Worm (Caenorhabditis elegans): ENCODE measurements around the gene F19B10.2.

F19B10.2 gene

DNA sequence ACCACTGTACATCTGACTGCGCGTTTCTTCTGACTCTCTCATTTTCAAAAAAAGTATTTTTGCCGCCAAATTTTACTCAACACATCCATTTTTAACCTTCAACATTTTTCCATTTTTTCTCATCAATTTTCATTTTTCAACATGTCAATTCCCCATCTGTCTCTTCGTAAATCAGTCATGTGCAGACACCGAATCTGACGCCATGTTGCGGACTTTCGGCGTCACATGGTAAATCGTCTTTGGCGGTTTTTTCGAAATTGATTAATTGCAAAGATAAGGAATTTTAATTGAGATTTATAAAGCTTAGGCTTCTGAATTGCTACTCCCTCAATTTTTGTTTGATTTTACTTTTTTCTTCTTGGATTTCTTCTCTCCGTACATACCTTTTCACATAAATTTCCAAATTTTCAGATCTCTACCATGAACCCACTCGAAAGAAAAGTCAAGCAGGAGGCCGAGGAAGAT lies 7.5 kb downstream of the F19B10.2 start, which contains the start of gene F19B10.1:
TSS of gene F19B10.1 (plus strand) at position 415 of the 465 bp plus-strand sequence.
- TF ChIP-seq ets-7 (tag; optimal IDR thresholded peaks at IDR 0.05) (no peak), aly-1 (tag; optimal IDR thresholded peaks at IDR 0.05) (no peak), hmg-4 (GFP tag; optimal IDR thresholded peaks at IDR 0.05) (no peak), sea-1 (GFP tag; conservative IDR thresholded peaks at IDR 0.05) (no peak), flt-1 (GFP tag; IDR thresholded peaks at IDR 0.05) (no peak), B0310.2 (tag; optimal IDR thresholded peaks at IDR 0.05) (no peak), tbx-11 (GFP tag; IDR thresholded peaks at IDR 0.05) (no peak)

DNA sequence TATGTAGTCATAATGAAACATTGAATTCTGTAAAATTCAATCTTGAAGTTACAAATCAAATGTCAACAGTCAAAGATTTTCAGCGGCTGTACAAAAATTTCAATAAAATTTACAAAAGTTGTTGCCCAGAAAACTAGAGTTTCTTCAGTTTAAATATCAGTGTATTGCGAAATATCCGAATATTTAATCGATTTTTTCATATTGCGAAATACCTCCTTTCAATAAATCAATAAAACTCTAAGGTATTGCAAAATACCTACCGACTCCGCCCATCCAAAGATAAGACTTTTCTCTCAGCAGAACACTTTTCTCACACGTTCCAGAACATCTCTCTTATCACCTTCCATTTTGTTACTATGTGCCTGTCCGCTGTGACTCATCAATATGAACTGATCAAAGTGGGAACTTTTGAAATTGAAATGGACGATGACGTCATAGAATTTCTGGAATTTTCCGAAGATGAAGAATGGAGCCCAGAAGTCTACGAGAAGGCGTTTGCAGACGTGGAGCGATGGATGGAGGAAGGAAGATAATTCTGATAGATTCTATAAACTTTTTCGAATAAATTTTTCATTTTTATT lies 9.3 kb downstream of the F19B10.2 start:
- TF ChIP-seq flt-1 (GFP tag; IDR thresholded peaks at IDR 0.05) (no peak), hmbx-1 (tag; optimal IDR thresholded peaks at IDR 0.05) (no peak), scrt-1 (GFP tag; IDR thresholded peaks at IDR 0.05) (no peak), B0310.2 (tag; optimal IDR thresholded peaks at IDR 0.05) (no peak), ets-7 (tag; optimal IDR thresholded peaks at IDR 0.05) (no peak), hmg-4 (GFP tag; optimal IDR thresholded peaks at IDR 0.05) (no peak), aly-1 (tag; optimal IDR thresholded peaks at IDR 0.05) (no peak), ceh-13 (GFP tag; optimal IDR thresholded peaks at IDR 0.05) (no peak), pes-1 (GFP tag; IDR thresholded peaks at IDR 0.05) (no peak), tbx-37 (GFP tag; conservative IDR thresholded peaks at IDR 0.05) (no peak), ceh-36 (tag; optimal IDR thresholded peaks at IDR 0.05) (no peak), sea-1 (GFP tag; conservative IDR thresholded peaks at IDR 0.05) (no peak), F13C5.2 (tag; optimal IDR thresholded peaks at IDR 0.05) (no peak)

DNA sequence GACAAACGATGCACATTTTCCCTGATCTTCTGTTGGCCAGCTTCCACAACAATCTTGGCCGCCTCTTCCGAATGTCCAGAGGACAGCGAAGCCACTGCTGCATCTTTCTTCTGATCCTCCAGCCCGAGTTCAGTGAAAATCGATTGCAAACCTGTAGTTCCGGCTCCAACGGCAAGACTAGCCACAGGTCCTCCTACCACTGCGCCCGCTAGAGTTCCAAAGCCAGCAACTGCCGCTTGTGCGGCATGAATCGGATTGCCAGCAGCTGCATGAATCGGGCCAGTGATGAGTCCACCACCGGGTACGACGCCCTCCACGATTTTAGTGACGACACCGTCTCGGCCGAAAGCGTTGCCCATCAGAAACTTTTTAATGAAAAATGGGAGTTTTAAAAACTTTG lies 13.1 kb downstream of the F19B10.2 start, which contains the start of gene ifas-1:
TSS of gene ifas-1 (minus strand) at position 387 of the 400 bp plus-strand sequence.
- no peak for TF ChIP-seq hmg-4 (GFP tag; optimal IDR thresholded peaks at IDR 0.05)
- TF ChIP-seq ceh-13 (GFP tag; optimal IDR thresholded peaks at IDR 0.05) = no peak
- TF ChIP-seq ama-1 (optimal IDR thresholded peaks at IDR 0.05) = no peak
- no peak for TF ChIP-seq tra-4 (tag; optimal IDR thresholded peaks at IDR 0.05)
- TF ChIP-seq tbx-37 (GFP tag; conservative IDR thresholded peaks at IDR 0.05) = no peak
- TF ChIP-seq sea-1 (GFP tag; conservative IDR thresholded peaks at IDR 0.05) = no peak
- TF ChIP-seq ets-7 (tag; optimal IDR thresholded peaks at IDR 0.05) = no peak

DNA sequence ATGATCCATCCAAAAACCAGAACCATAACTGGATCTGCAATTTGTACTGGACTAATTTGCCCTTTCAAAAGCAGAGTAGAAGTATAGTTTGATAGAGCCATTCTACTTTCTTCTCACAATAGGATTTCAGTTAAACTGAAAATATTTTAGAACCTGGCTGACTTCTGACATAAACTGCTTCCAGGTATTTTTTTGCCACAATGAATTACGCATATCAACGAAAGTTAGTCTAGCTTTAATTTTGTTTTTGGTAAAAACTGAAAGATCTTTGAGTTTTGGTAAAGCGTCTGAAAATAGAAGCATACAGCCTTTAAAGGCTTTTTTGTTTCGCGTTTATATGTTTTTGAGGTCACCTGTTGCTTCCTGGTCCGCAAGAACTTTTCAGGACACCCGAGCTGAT lies 15.4 kb downstream of the F19B10.2 start, which contains the start of gene srx-101:
TSS of gene srx-101 (minus strand) at position 101 of the 400 bp plus-strand sequence.
- TF ChIP-seq ceh-36 (tag; optimal IDR thresholded peaks at IDR 0.05) (no peak), tra-4 (tag; optimal IDR thresholded peaks at IDR 0.05) (no peak), aly-1 (tag; optimal IDR thresholded peaks at IDR 0.05) (no peak), F13C5.2 (tag; optimal IDR thresholded peaks at IDR 0.05) (no peak)

DNA sequence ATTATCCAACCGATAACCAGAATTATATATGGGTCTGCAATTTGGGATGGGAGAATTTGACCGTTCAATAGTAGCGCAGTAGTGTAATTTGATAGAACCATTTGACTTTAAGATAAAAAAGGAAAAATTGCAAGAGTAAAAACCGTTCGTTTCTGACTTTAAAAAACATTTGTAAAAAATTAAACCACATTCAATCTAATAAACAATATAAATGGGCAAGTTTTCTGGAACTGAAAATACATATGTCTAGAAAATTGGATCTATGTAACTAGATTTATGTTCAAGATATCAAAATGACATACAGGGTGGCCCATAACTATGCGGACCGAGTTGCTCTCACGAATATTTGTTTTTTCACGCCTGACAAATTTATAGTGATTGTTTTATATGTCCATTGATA lies 19.4 kb downstream of the F19B10.2 start, which contains the start of gene srx-102:
TSS of gene srx-102 (minus strand) at position 101 of the 400 bp plus-strand sequence.
- TF ChIP-seq hmg-4 (GFP tag; optimal IDR thresholded peaks at IDR 0.05) (no peak), ceh-13 (GFP tag; optimal IDR thresholded peaks at IDR 0.05) (no peak), aly-1 (tag; optimal IDR thresholded peaks at IDR 0.05) (no peak), flt-1 (GFP tag; IDR thresholded peaks at IDR 0.05) (no peak), hmbx-1 (tag; optimal IDR thresholded peaks at IDR 0.05) (no peak), pes-1 (GFP tag; IDR thresholded peaks at IDR 0.05) (no peak), tra-4 (tag; optimal IDR thresholded peaks at IDR 0.05) (no peak), sea-1 (GFP tag; conservative IDR thresholded peaks at IDR 0.05) (no peak), ama-1 (optimal IDR thresholded peaks at IDR 0.05) (no peak), scrt-1 (GFP tag; IDR thresholded peaks at IDR 0.05) (no peak), tbx-37 (GFP tag; conservative IDR thresholded peaks at IDR 0.05) (no peak), ceh-36 (tag; optimal IDR thresholded peaks at IDR 0.05) (no peak), F13C5.2 (tag; optimal IDR thresholded peaks at IDR 0.05) (no peak), B0310.2 (tag; optimal IDR thresholded peaks at IDR 0.05) (no peak), ets-7 (tag; optimal IDR thresholded peaks at IDR 0.05) (no peak), hnd-1 (tag; optimal IDR thresholded peaks at IDR 0.05) (no peak), tbx-11 (GFP tag; IDR thresholded peaks at IDR 0.05) (no peak)

DNA sequence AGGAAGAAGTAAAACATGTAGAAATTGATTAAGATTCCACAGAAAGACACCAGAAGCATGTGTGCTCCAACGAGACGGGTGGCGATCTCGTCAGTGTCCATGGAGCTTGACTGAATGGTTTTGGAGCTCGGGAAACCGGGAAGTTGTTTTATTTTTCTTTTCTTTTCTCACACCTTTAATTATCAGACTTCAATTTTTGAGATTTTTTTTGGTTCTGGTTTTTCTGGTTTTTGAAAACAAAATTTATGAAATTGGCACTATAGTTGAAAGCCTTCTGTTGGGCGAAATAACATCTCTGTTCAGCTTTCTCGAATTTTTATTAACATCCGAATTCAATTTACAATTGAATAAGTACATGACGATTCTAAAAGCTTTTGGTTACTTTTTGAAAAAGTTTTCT lies 24.3 kb downstream of the F19B10.2 start, which contains the start of gene srx-104:
TSS of gene srx-104 (minus strand) at position 101 of the 400 bp plus-strand sequence.
- TF ChIP-seq F13C5.2 (tag; optimal IDR thresholded peaks at IDR 0.05) (no peak), tra-4 (tag; optimal IDR thresholded peaks at IDR 0.05) (no peak), B0310.2 (tag; optimal IDR thresholded peaks at IDR 0.05) (no peak), tbx-11 (GFP tag; IDR thresholded peaks at IDR 0.05) (no peak)

DNA sequence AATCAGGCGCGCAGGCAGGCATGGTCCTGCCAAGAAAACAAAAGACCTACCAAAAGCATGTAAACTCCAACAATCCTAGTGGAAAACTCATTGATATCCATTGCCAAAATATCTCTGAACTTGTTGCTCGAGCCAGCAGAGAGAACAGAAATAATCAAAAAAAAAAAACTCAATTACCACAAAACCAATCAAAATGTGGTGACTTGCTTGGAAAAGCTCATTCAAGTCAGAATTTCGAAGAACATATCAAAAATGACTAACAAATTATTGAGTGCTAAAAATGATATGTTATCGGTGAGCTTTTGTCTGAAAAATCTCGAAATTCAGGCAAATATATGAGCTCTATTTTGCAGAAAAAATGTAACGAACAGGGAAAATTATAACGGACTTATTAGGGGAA lies 26.0 kb downstream of the F19B10.2 start, which contains the start of gene srx-105:
TSS of gene srx-105 (minus strand) at position 101 of the 400 bp plus-strand sequence.
- no peak for TF ChIP-seq B0310.2 (tag; optimal IDR thresholded peaks at IDR 0.05)
- TF ChIP-seq ceh-36 (tag; optimal IDR thresholded peaks at IDR 0.05) = no peak

DNA sequence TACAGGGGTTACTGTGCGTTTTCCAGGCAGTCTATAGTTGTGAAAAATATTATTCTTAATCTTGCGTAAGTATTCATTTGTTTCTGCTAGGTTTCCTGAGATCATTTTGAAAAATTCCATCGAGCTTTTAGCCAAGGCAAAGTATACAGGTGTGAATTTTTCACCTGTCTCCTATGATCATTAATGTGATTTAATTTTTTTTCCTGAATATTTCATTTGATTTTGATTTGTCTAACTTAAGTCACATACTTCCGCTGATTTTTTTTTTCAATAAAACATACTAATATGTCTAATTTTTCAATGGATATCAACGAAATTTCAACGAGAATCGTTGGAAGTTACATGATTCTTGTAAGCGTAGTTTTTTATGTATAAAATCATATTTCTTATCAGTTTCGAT lies 30.0 kb downstream of the F19B10.2 start, which contains the start of gene srx-108:
TSS of gene srx-108 (plus strand) at position 301 of the 400 bp plus-strand sequence.
- TF ChIP-seq hmg-4 (GFP tag; optimal IDR thresholded peaks at IDR 0.05) (no peak), F13C5.2 (tag; optimal IDR thresholded peaks at IDR 0.05) (no peak), ama-1 (optimal IDR thresholded peaks at IDR 0.05) (no peak), sea-1 (GFP tag; conservative IDR thresholded peaks at IDR 0.05) (no peak), pes-1 (GFP tag; IDR thresholded peaks at IDR 0.05) (no peak), ets-7 (tag; optimal IDR thresholded peaks at IDR 0.05) (no peak), scrt-1 (GFP tag; IDR thresholded peaks at IDR 0.05) (no peak), tra-4 (tag; optimal IDR thresholded peaks at IDR 0.05) (no peak)
